Worm (Caenorhabditis elegans) whole organism, young adult: ENCODE results near the gene nspc-18.
A peak's percentile ranks its signal among the peaks of the same experiment; 100 is the strongest.

Source experiments
- B0336.3 ChIP-seq: fragments of 200-800 bp; sonication (Bioruptor generic); IDR thresholded peaks from 2 replicates; pipeline ENCODE4 v1.3.6; 2022; ENCODE audit warnings: missing genetic modification characterization, missing compliant biosample characterization
- C06A6.2 ChIP-seq: fragments of 200-800 bp; sonication (Bioruptor generic); conservative IDR thresholded peaks from 2 replicates; pipeline ENCODE4 v1.3.6; 2022; ENCODE audit warnings: missing genetic modification characterization, missing compliant biosample characterization
- F22D6.2 ChIP-seq: sonication (generic microtip); optimal IDR thresholded peaks from 2 replicates; lab custom pipeline; 2016; ENCODE audit warnings: mild to moderate bottlenecking, missing genetic modification characterization, missing compliant biosample characterization
- F57A8.1 ChIP-seq: fragments of 200-800 bp; sonication (Bioruptor generic); optimal IDR thresholded peaks from 2 replicates; lab custom pipeline; 2018; ENCODE audit warnings: mild to moderate bottlenecking, missing genetic modification characterization, moderate library complexity, missing compliant biosample characterization
- K12H6.12 ChIP-seq: fragments of 200-800 bp; sonication (Bioruptor generic); optimal IDR thresholded peaks from 2 replicates; lab custom pipeline; 2018; ENCODE audit warnings: mild to moderate bottlenecking, missing genetic modification characterization, missing compliant biosample characterization
- T26A5.8 ChIP-seq: sonication (generic microtip); optimal IDR thresholded peaks from 2 replicates; lab custom pipeline; 2016; ENCODE audit warnings: missing genetic modification characterization, missing compliant biosample characterization
- Y53F4B.3 ChIP-seq: fragments of 200-800 bp; sonication (Bioruptor generic); IDR thresholded peaks from 2 replicates; pipeline ENCODE4 v1.3.6; 2022; ENCODE audit warnings: missing genetic modification reagents, missing genetic modification characterization, missing compliant biosample characterization
- Y56A3A.18 ChIP-seq: fragments of 200-800 bp; sonication (Bioruptor generic); IDR thresholded peaks from 2 replicates; pipeline ENCODE4 v1.3.6; 2022; ENCODE audit warnings: missing genetic modification reagents, missing genetic modification characterization, missing compliant biosample characterization
- akir-1 ChIP-seq: fragments of 200-800 bp; sonication (Bioruptor generic); optimal IDR thresholded peaks from 2 replicates; lab custom pipeline; 2018; ENCODE audit warnings: mild to moderate bottlenecking, missing genetic modification characterization, moderate library complexity, missing compliant biosample characterization
- ama-1 ChIP-seq, 3 experiments: fragments of 150-350 bp in 1 of 3; sonication (generic microtip) in 2 of 3; optimal IDR thresholded peaks; 2 replicates each; lab custom pipeline; 2014 to 2018; ENCODE audit warnings: missing biosample characterization in 2 of 3, missing genetic modification characterization in 2 of 3, missing genetic modification reagents in 2 of 3
- atf-7 ChIP-seq: sonication (generic microtip); optimal IDR thresholded peaks from 2 replicates; lab custom pipeline; 2017; ENCODE audit warnings: mild to moderate bottlenecking, missing genetic modification characterization, missing compliant biosample characterization
- attf-6 ChIP-seq: fragments of 200-800 bp; sonication (Bioruptor generic); IDR thresholded peaks from 2 replicates; pipeline ENCODE4 v1.3.6; 2022; ENCODE audit warnings: missing genetic modification reagents, missing genetic modification characterization, missing compliant biosample characterization
- cebp-1 ChIP-seq, 2 experiments: fragments of 200-800 bp in 1 of 2; sonication (Bioruptor generic) in 1 of 2; sonication (generic microtip) in 1 of 2; IDR thresholded peaks in 1 of 2; optimal IDR thresholded peaks in 1 of 2; 2 replicates each; pipeline versions ENCODE4 v1.3.6 to Lab custom; 2017 to 2022; ENCODE audit warnings: missing compliant biosample characterization in 2 of 2, missing genetic modification characterization in 2 of 2, mild to moderate bottlenecking in 1 of 2, missing genetic modification reagents in 1 of 2, moderate library complexity in 1 of 2
- ceh-27 ChIP-seq: fragments of 200-800 bp; sonication (Bioruptor generic); optimal IDR thresholded peaks from 2 replicates; lab custom pipeline; 2018; ENCODE audit warnings: mild to moderate bottlenecking, missing genetic modification characterization, moderate library complexity, missing compliant biosample characterization
- ceh-91 ChIP-seq: fragments of 200-800 bp; sonication (Bioruptor generic); IDR thresholded peaks from 2 replicates; pipeline ENCODE4 v1.3.6; 2022; ENCODE audit warnings: missing genetic modification reagents, missing genetic modification characterization, missing compliant biosample characterization
- chd-7 ChIP-seq: sonication (generic microtip); optimal IDR thresholded peaks from 2 replicates; lab custom pipeline; 2016; ENCODE audit warnings: mild to moderate bottlenecking, missing genetic modification characterization, moderate library complexity, missing compliant biosample characterization
- dox-1 ChIP-seq: fragments of 200-800 bp; sonication (Bioruptor generic); IDR thresholded peaks from 2 replicates; pipeline ENCODE4 v1.3.6; 2022; ENCODE audit warnings: missing genetic modification reagents, missing genetic modification characterization, missing compliant biosample characterization
- dpl-1 ChIP-seq: fragments of 150-350 bp; optimal IDR thresholded peaks from 2 replicates; lab custom pipeline; 2014; ENCODE audit warnings: missing biosample characterization, missing genetic modification reagents, missing genetic modification characterization
- egrh-3 ChIP-seq: fragments of 200-800 bp; sonication (Bioruptor generic); IDR thresholded peaks from 2 replicates; pipeline ENCODE4 v1.3.6; 2022; ENCODE audit warnings: missing genetic modification reagents, missing genetic modification characterization, missing compliant biosample characterization
- hlh-26 ChIP-seq: fragments of 200-800 bp; sonication (Bioruptor generic); conservative IDR thresholded peaks from 2 replicates; pipeline ENCODE4 v1.3.6; 2022; ENCODE audit warnings: missing genetic modification reagents, missing genetic modification characterization, missing compliant biosample characterization
- hmg-1.2 ChIP-seq: fragments of 200-800 bp; sonication (Bioruptor generic); IDR thresholded peaks from 2 replicates; pipeline ENCODE4 v1.3.6; 2022; ENCODE audit warnings: missing genetic modification reagents, missing genetic modification characterization, missing compliant biosample characterization
- let-607 ChIP-seq, 2 experiments: fragments of 200-800 bp in 1 of 2; sonication (Bioruptor generic) in 1 of 2; sonication (generic microtip) in 1 of 2; optimal IDR thresholded peaks; 2 replicates each; lab custom pipeline; 2016 to 2018; ENCODE audit warnings: mild to moderate bottlenecking in 2 of 2, missing compliant biosample characterization in 2 of 2, missing genetic modification characterization in 2 of 2, moderate library complexity in 2 of 2, missing genotype in 1 of 2
- lin-26 ChIP-seq: fragments of 200-800 bp; sonication (Bioruptor generic); IDR thresholded peaks from 2 replicates; pipeline ENCODE4 v1.3.6; 2022; ENCODE audit warnings: missing genetic modification reagents, missing genetic modification characterization, missing compliant biosample characterization
- lin-40 ChIP-seq: sonication (generic microtip); optimal IDR thresholded peaks from 2 replicates; lab custom pipeline; 2016; ENCODE audit warnings: missing genetic modification characterization, mild to moderate bottlenecking, missing compliant biosample characterization, missing genotype, missing genetic modification reagents
- lsl-1 ChIP-seq: fragments of 200-800 bp; sonication (Bioruptor generic); optimal IDR thresholded peaks from 2 replicates; lab custom pipeline; 2018; ENCODE audit warnings: mild to moderate bottlenecking, missing genetic modification characterization, moderate library complexity, missing compliant biosample characterization
- madf-3 ChIP-seq: fragments of 200-800 bp; sonication (Bioruptor generic); IDR thresholded peaks from 2 replicates; pipeline ENCODE4 v1.3.6; 2022; ENCODE audit warnings: missing genetic modification reagents, missing genetic modification characterization, missing compliant biosample characterization
- nfya-2 ChIP-seq: fragments of 200-800 bp; sonication (Bioruptor generic); IDR thresholded peaks from 2 replicates; pipeline ENCODE4 v1.3.6; 2022; ENCODE audit warnings: missing genetic modification reagents, missing genetic modification characterization, missing compliant biosample characterization
- nhr-80 ChIP-seq: sonication (generic microtip); optimal IDR thresholded peaks from 2 replicates; lab custom pipeline; 2016; ENCODE audit warnings: missing genetic modification characterization, missing compliant biosample characterization
- pbrm-1 ChIP-seq: fragments of 200-800 bp; sonication (Bioruptor generic); IDR thresholded peaks from 2 replicates; pipeline ENCODE4 v1.3.6; 2022; ENCODE audit warnings: missing genetic modification reagents, missing genetic modification characterization, missing compliant biosample characterization
- rpc-1 ChIP-seq, 2 experiments: fragments of 150-350 bp in 1 of 2; sonication (generic microtip) in 1 of 2; optimal IDR thresholded peaks; 2 replicates each; lab custom pipeline; 2014 to 2018; ENCODE audit warnings: missing biosample characterization in 1 of 2, missing genetic modification characterization in 1 of 2, missing genetic modification reagents in 1 of 2, missing genotype in 1 of 2
- sea-2 ChIP-seq: fragments of 200-800 bp; sonication (Bioruptor generic); IDR thresholded peaks from 2 replicates; pipeline ENCODE4 v1.3.6; 2022; ENCODE audit warnings: missing genetic modification characterization, missing compliant biosample characterization
- snpc-1.1 ChIP-seq: sonication (generic microtip); optimal IDR thresholded peaks from 2 replicates; lab custom pipeline; 2017; ENCODE audit warnings: missing genetic modification characterization, mild to moderate bottlenecking, missing compliant biosample characterization, antibody characterized with exemption, moderate library complexity, missing genotype, missing genetic modification reagents; ENCODE audit not compliant: insufficient read depth
- snpc-1.3 ChIP-seq: sonication (generic microtip); optimal IDR thresholded peaks from 2 replicates; lab custom pipeline; 2017; ENCODE audit warnings: missing genetic modification characterization, mild to moderate bottlenecking, missing compliant biosample characterization, antibody characterized with exemption, moderate library complexity, missing genotype, missing genetic modification reagents; ENCODE audit not compliant: insufficient read depth
- somi-1 ChIP-seq: fragments of 200-800 bp; sonication (Bioruptor generic); optimal IDR thresholded peaks from 2 replicates; lab custom pipeline; 2018; ENCODE audit warnings: mild to moderate bottlenecking, missing genetic modification characterization, missing compliant biosample characterization
- tbp1 ChIP-seq: fragments of 200-800 bp; sonication (Bioruptor generic); optimal IDR thresholded peaks from 2 replicates; lab custom pipeline; 2018; ENCODE audit warnings: mild to moderate bottlenecking, missing genetic modification characterization, missing compliant biosample characterization
- tlf-1 ChIP-seq: fragments of 200-800 bp; sonication (Bioruptor generic); optimal IDR thresholded peaks from 2 replicates; lab custom pipeline; 2018; ENCODE audit warnings: mild to moderate bottlenecking, missing genetic modification characterization, missing compliant biosample characterization
- unc-62 ChIP-seq: fragments of 150-350 bp; optimal IDR thresholded peaks from 2 replicates; lab custom pipeline; 2014; ENCODE audit warnings: missing biosample characterization, missing genetic modification reagents, missing genetic modification characterization
- zfh-2 ChIP-seq: fragments of 200-800 bp; sonication (Bioruptor generic); conservative IDR thresholded peaks from 2 replicates; pipeline ENCODE4 v1.3.6; 2022; ENCODE audit warnings: missing genetic modification reagents, missing genetic modification characterization, missing compliant biosample characterization
- zim-3 ChIP-seq: sonication (generic microtip); optimal IDR thresholded peaks from 2 replicates; lab custom pipeline; 2017; ENCODE audit warnings: mild to moderate bottlenecking, missing genetic modification characterization, moderate library complexity, missing compliant biosample characterization
- ztf-22 ChIP-seq: fragments of 200-800 bp; sonication (Bioruptor generic); optimal IDR thresholded peaks from 2 replicates; lab custom pipeline; 2018; ENCODE audit warnings: mild to moderate bottlenecking, missing genetic modification characterization, moderate library complexity, missing compliant biosample characterization
- ztf-26 ChIP-seq: sonication (generic microtip); optimal IDR thresholded peaks from 2 replicates; lab custom pipeline; 2017; ENCODE audit warnings: missing genetic modification characterization, missing compliant biosample characterization
- ztf-3 ChIP-seq: fragments of 200-800 bp; sonication (Bioruptor generic); optimal IDR thresholded peaks from 2 replicates; lab custom pipeline; 2018; ENCODE audit warnings: mild to moderate bottlenecking, missing genetic modification characterization, missing compliant biosample characterization

Gene nspc-18

DNA sequence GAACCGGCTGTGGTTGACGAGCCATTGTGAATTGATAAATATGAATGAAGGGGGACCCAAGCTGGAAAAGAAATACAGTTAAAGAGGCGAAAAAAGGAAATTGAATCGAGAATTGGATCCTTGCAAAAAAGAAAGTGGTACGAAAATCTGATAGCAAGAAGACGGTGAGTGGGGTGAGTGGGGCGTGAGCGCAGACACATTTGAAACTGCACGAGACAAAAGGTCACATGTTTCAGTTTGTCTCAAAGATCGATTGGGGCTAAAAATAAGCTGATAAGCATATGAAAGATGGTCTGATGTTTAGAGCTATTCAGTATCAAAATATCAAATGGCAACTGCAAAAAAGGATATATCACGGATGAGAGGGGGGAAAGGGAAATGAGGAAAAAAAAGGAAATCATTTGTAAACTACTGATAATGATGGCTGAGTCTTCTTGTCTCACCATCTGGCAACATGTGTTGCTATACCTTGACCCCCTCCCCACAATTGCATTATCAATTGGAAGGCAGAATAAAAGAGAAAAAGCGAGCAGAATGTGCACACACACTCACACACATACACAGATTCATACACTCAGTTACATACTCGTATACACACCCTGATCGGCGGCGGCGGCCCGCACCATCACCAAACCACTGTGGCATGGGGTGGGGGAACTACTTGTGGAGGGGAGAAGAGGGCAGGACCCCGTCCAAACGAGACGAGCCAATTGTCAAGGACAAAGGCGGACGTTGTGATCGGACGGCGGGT lies 23.5 kb downstream of the nspc-18 start, which contains the start of gene M163.1:
Gene M163.1 (minus strand): TSS at position 25 of the 751 bp plus-strand sequence.
- no peak for TF ChIP-seq Y53F4B.3 (GFP tag; lab: Robert Waterston, UW)
- TF ChIP-seq ceh-27 (GFP tag; lab: Kevin White, UChicago), result no peak
- TF ChIP-seq snpc-1.1 (tag; lab: Kevin White, UChicago), result no peak
- peak; percentile 13 for TF ChIP-seq unc-62
- no peak for TF ChIP-seq cebp-1 (GFP tag; IDR thresholded peaks at IDR 0.05; lab: Robert Waterston, UW)
- TF ChIP-seq cebp-1 (tag; optimal IDR thresholded peaks at IDR 0.05; lab: Kevin White, UChicago), result peak; percentile 21
- TF ChIP-seq F57A8.1 (GFP tag; lab: Kevin White, UChicago), result no peak
- TF ChIP-seq nhr-80 (tag; lab: Kevin White, UChicago), result peak; percentile 30
- TF ChIP-seq atf-7, result no peak
- TF ChIP-seq egrh-3, result peak; percentile 29; the same call in 1 of the 2 replicates
- TF ChIP-seq ama-1 (optimal IDR thresholded peaks at IDR 0.05; lab: Kevin White, UChicago), result no peak
- no peak for TF ChIP-seq ama-1 (GFP tag; optimal IDR thresholded peaks at IDR 0.05; lab: Kevin White, UChicago)
- no peak for TF ChIP-seq snpc-1.3
- no peak for TF ChIP-seq madf-3 (GFP tag; lab: Robert Waterston, UW)
- no peak for TF ChIP-seq akir-1
- peak; percentile 94 for TF ChIP-seq zfh-2 (GFP tag; lab: Robert Waterston, UW)
- TF ChIP-seq dox-1 (GFP tag; lab: Robert Waterston, UW), result peak; percentile 64
- 0 out of 2 replicates have a peak, but pooled peaks have one; percentile 6 for TF ChIP-seq Y56A3A.18

- TF ChIP-seq tbp1 (GFP tag; lab: Kevin White, UChicago), result no peak
- no peak for TF ChIP-seq lsl-1
- TF ChIP-seq unc-62, result peak; percentile 24
- TF ChIP-seq ztf-3 (GFP tag; lab: Kevin White, UChicago), result no peak
- TF ChIP-seq ceh-27 (GFP tag; lab: Kevin White, UChicago), result no peak
- TF ChIP-seq lin-26 (GFP tag; lab: Robert Waterston, UW), result 0 out of 2 replicates have a peak, but pooled peaks have one; percentile 42
- no peak for TF ChIP-seq lin-40
- TF ChIP-seq ceh-91, result no peak
- no peak for TF ChIP-seq ztf-22 (GFP tag; lab: Kevin White, UChicago)
Observed at ce11 chrX:14503282-14503681, 24.2 kb downstream of the nspc-18 start.

- no peak for TF ChIP-seq ama-1 (optimal IDR thresholded peaks at IDR 0.05; lab: Kevin White, UChicago)
- TF ChIP-seq ama-1 (GFP tag; optimal IDR thresholded peaks at IDR 0.05; lab: Kevin White, UChicago), result no peak
- peak; percentile 72 for TF ChIP-seq chd-7 (tag; lab: Kevin White, UChicago)
- TF ChIP-seq K12H6.12, result peak; percentile 41
- TF ChIP-seq nhr-80 (tag; lab: Kevin White, UChicago), result peak; percentile 89
- peak; percentile 76; the same call in 1 of the 2 replicates for TF ChIP-seq B0336.3 (GFP tag; lab: Robert Waterston, UW)
- TF ChIP-seq lin-40, result peak; percentile 77
- peak; percentile 97 for TF ChIP-seq unc-62
- peak; percentile 74 for TF ChIP-seq C06A6.2
- TF ChIP-seq sea-2 (GFP tag; lab: Robert Waterston, UW), result no peak
- TF ChIP-seq rpc-1 (optimal IDR thresholded peaks at IDR 0.05; lab: Kevin White, UChicago), result no peak
- TF ChIP-seq rpc-1 (tag; optimal IDR thresholded peaks at IDR 0.05; lab: Kevin White, UChicago), result no peak
- TF ChIP-seq let-607 (tag; optimal IDR thresholded peaks at IDR 0.05; lab: Kevin White, UChicago), result peak in 1 of 2 experiments; percentile 46
- no peak for TF ChIP-seq nfya-2
- no peak for TF ChIP-seq attf-6 (GFP tag; lab: Robert Waterston, UW)
- TF ChIP-seq somi-1 (GFP tag; lab: Kevin White, UChicago), result peak; percentile 90
- peak; percentile 44 for TF ChIP-seq F22D6.2
- TF ChIP-seq tbp1 (GFP tag; lab: Kevin White, UChicago), result peak; percentile 43
- peak; percentile 77 for TF ChIP-seq tlf-1 (GFP tag; lab: Kevin White, UChicago)
- TF ChIP-seq ztf-26 (tag; lab: Kevin White, UChicago), result peak; percentile 88
- no peak for TF ChIP-seq dpl-1 (GFP tag; lab: Kevin White, UChicago)
- TF ChIP-seq zim-3, result peak; percentile 3
- TF ChIP-seq T26A5.8, result no peak
- TF ChIP-seq hmg-1.2 (GFP tag; lab: Robert Waterston, UW), result no peak
- no peak for TF ChIP-seq pbrm-1 (GFP tag; lab: Robert Waterston, UW)
- TF ChIP-seq hlh-26 (GFP tag; lab: Robert Waterston, UW), result no peak
Observed at ce11 chrX:14502116-14502587, 25.3 kb downstream of the nspc-18 start.
